Fruit fly (Drosophila melanogaster) whole organism, pupa: ENCODE measurements around the gene Mob3.

Experiments
- CG17806 ChIP-seq: fragments of 200-800 bp; sonication (Bioruptor generic); optimal IDR thresholded peaks from 2 replicates; lab custom pipeline; 2018; ENCODE audit warnings: missing biosample characterization, mild to moderate bottlenecking, missing genetic modification characterization, moderate library complexity
- CG32121 ChIP-seq: fragments of 200-800 bp; sonication (Bioruptor generic); IDR thresholded peaks from 2 replicates; pipeline ENCODE4 v1.3.6; 2022; ENCODE audit warnings: missing biosample characterization, missing genetic modification characterization
- CG8301 ChIP-seq: fragments of 200-800 bp; sonication (Bioruptor generic); optimal IDR thresholded peaks from 2 replicates; lab custom pipeline; 2018; ENCODE audit warnings: missing biosample characterization, mild to moderate bottlenecking, missing genetic modification characterization
- CG9948 ChIP-seq: fragments of 200-800 bp; sonication (Bioruptor generic); optimal IDR thresholded peaks from 2 replicates; lab custom pipeline; 2018; ENCODE audit warnings: missing biosample characterization, mild to moderate bottlenecking, missing genetic modification characterization, moderate library complexity
- EcR ChIP-seq: fragments of 200-800 bp; sonication (Bioruptor generic); optimal IDR thresholded peaks from 3 replicates; lab custom pipeline; 2019; ENCODE audit warnings: missing biosample characterization, missing genetic modification characterization, mild to moderate bottlenecking, moderate library complexity, missing genetic modification reagents
- Pif1A ChIP-seq: fragments of 200-800 bp; sonication (Bioruptor generic); optimal IDR thresholded peaks from 3 replicates; lab custom pipeline; 2016; ENCODE audit warnings: missing biosample characterization, missing genetic modification characterization
- Snoo ChIP-seq: fragments of 200-800 bp; sonication (Bioruptor generic); optimal IDR thresholded peaks from 3 replicates; lab custom pipeline; 2017; ENCODE audit warnings: missing biosample characterization, mild to moderate bottlenecking, missing genetic modification characterization, inconsistent platforms
- gl ChIP-seq: fragments of 200-800 bp; sonication (Bioruptor generic); optimal IDR thresholded peaks from 2 replicates; lab custom pipeline; 2018; ENCODE audit warnings: missing biosample characterization, mild to moderate bottlenecking, missing genetic modification characterization
- rn ChIP-seq: fragments of 200-800 bp; sonication (Bioruptor generic); IDR thresholded peaks from 2 replicates; pipeline ENCODE4 v1.3.6; 2022; ENCODE audit warnings: missing biosample characterization, missing genetic modification characterization

DNA sequence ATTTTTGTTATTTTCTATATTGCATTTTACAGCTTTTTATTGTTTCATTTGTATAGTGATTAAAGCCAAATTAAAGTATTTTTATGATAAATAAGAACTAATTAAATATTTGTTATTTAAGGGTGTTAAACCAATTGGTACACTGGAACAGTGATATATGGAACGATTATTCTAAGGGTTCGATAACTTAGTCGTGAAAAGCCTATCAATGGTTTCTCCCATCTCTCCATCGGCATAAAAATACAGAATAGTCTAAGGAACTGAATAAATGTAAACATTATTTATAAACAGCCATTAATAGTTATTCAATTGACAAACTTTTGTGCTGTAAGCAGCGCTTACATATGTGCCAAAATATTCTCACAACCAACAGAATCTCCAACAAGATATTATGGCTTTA lies at the start of gene Mob3:
- TF ChIP-seq rn (GFP tag; lab: Robert Waterston, UW) (no peak), EcR (GFP tag; lab: Kevin White, UChicago) (no peak), Pif1A (GFP tag; lab: Kevin White, UChicago) (no peak), CG17806 (tag; lab: Kevin White, UChicago) (no peak), CG9948 (tag; lab: Kevin White, UChicago) (no peak), Snoo (tag; lab: Kevin White, UChicago) (no peak), CG32121 (GFP tag; lab: Robert Waterston, UW) (no peak), gl (tag; lab: Kevin White, UChicago) (no peak), CG8301 (tag; lab: Kevin White, UChicago) (no peak)
